Worm (Caenorhabditis elegans): ENCODE results near the gene tat-6.

The tat-6 gene

ce11 chrV:3113751-3114150, 15.2 kb upstream of the tat-6 start, which contains the start of gene Y73C8C.8:
TSS of gene Y73C8C.8 (minus strand) at chrV:3113851.
- no peak for TF ChIP-seq arid-1 (GFP tag; conservative IDR thresholded peaks at IDR 0.05)
- TF ChIP-seq attf-4 (tag; optimal IDR thresholded peaks at IDR 0.05), result no peak
- no peak for TF ChIP-seq rbr-2 (tag; optimal IDR thresholded peaks at IDR 0.05)
- no peak for TF ChIP-seq unc-39 (tag; optimal IDR thresholded peaks at IDR 0.05)
- no peak for TF ChIP-seq tra-1 (GFP tag; IDR thresholded peaks at IDR 0.05)
- no peak for TF ChIP-seq nhr-25 (tag; optimal IDR thresholded peaks at IDR 0.05; ENCODE audit: borderline replicate concordance, insufficient read depth)
- no peak for TF ChIP-seq pqm-1 (tag; optimal IDR thresholded peaks at IDR 0.05)
- no peak for TF ChIP-seq unc-62 (GFP tag; optimal IDR thresholded peaks at IDR 0.05 in 1 of 2)
- no peak for TF ChIP-seq unc-62 (tag; optimal IDR thresholded peaks at IDR 0.05)
- TF ChIP-seq nhr-10 (tag; optimal IDR thresholded peaks at IDR 0.05), result no peak
- no peak for TF ChIP-seq nhr-42 (GFP tag; IDR thresholded peaks at IDR 0.05)
- TF ChIP-seq fkh-10 (GFP tag; optimal IDR thresholded peaks at IDR 0.05), result no peak
- no peak for TF ChIP-seq madf-9 (GFP tag; conservative IDR thresholded peaks at IDR 0.05)
- no peak for TF ChIP-seq aha-1 (tag)
- no peak for TF ChIP-seq unc-130 (GFP tag; optimal IDR thresholded peaks at IDR 0.05)
- TF ChIP-seq ceh-32 (tag; optimal IDR thresholded peaks at IDR 0.05; ENCODE audit: poor library complexity), result no peak

ce11 chrV:3114973-3115372, 13.9 kb upstream of the tat-6 start, which contains the start of gene Y73C8C.3:
TSS of gene Y73C8C.3 (plus strand) at chrV:3115273.
- no peak for TF ChIP-seq lim-7 (GFP tag; IDR thresholded peaks at IDR 0.05)
- no peak for TF ChIP-seq madf-5 (GFP tag; IDR thresholded peaks at IDR 0.05)
- TF ChIP-seq mes-2 (tag; optimal IDR thresholded peaks at IDR 0.05; ENCODE audit: poor library complexity, severe bottlenecking), result no peak
- no peak for TF ChIP-seq duxl-1 (tag; optimal IDR thresholded peaks at IDR 0.05; ENCODE audit: poor library complexity)

- TF ChIP-seq nhr-28 (tag; optimal IDR thresholded peaks at IDR 0.05) (peak; percentile 92), dmd-6 (GFP tag; IDR thresholded peaks at IDR 0.05) (peak; percentile 50), pqm-1 (tag; optimal IDR thresholded peaks at IDR 0.05) (peak; percentile 52), R02D3.7 (tag; optimal IDR thresholded peaks at IDR 0.05) (no peak)
Measured at ce11 chrV:3118167-3118566, 10.7 kb upstream of the tat-6 start, which contains the start of gene clec-210. TSS of gene clec-210 (plus strand) at chrV:3118377.

- TF ChIP-seq F44E2.7 (GFP tag; IDR thresholded peaks at IDR 0.05) (no peak), hlh-11 (tag; optimal IDR thresholded peaks at IDR 0.05) (no peak), egl-27 (tag; optimal IDR thresholded peaks at IDR 0.05) (no peak), ama-1 (optimal IDR thresholded peaks at IDR 0.05) (no peak), lin-29 (GFP tag; IDR thresholded peaks at IDR 0.05) (no peak), unc-130 (GFP tag; optimal IDR thresholded peaks at IDR 0.05) (no peak), dmd-6 (GFP tag; IDR thresholded peaks at IDR 0.05) (peak; percentile 49; the same call in 1 of the 2 replicates), pqm-1 (tag; optimal IDR thresholded peaks at IDR 0.05) (peak; percentile 51), nhr-41 (GFP tag; IDR thresholded peaks at IDR 0.05) (no peak), nhr-111 (GFP tag; optimal IDR thresholded peaks at IDR 0.05) (no peak), cey-2 (tag; optimal IDR thresholded peaks at IDR 0.05; ENCODE audit: borderline replicate concordance, insufficient read depth) (no peak), nhr-28 (tag; optimal IDR thresholded peaks at IDR 0.05) (peak; percentile 87)
Measured at ce11 chrV:3119185-3119584, 9.7 kb upstream of the tat-6 start.

ce11 chrV:3121743-3122142, 7.2 kb upstream of the tat-6 start, which contains the start of gene srt-56:
TSS of gene srt-56 (minus strand) at chrV:3121843.
- TF ChIP-seq aha-1 (tag), result peak; percentile 49
- TF ChIP-seq madf-5 (GFP tag; IDR thresholded peaks at IDR 0.05), result no peak

- no peak for TF ChIP-seq nhr-41 (GFP tag; IDR thresholded peaks at IDR 0.05)
- no peak for TF ChIP-seq skn-1 (tag; optimal IDR thresholded peaks at IDR 0.05)
- TF ChIP-seq zip-2 (tag; optimal IDR thresholded peaks at IDR 0.05), result no peak
- TF ChIP-seq aha-1 (tag), result peak; percentile 93
- no peak for TF ChIP-seq lin-1 (GFP tag; IDR thresholded peaks at IDR 0.05)
Measured at ce11 chrV:3122403-3122802, 6.5 kb upstream of the tat-6 start.

All from whole organism, L4 larva.